Fruit fly (Drosophila melanogaster): ENCODE results near the gene Snap25.

Gene Snap25

DNA sequence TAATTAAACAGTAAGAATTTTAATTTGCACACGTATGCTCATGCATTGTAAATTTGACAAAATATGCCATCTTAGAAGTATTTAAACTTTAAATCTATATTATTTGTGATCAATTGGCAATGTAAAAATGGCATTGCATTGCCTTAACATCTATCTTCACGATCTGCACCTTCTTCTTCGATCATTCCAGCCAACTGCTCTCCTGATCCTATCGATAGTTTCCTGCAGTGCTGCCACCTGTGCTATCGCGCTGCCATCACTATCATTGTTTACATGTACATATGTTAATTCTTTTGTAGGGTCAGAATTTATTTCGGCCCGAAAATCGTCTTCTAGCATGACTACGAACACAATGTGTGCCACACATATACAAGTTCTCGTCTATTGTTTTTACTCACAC is 157.4 kb downstream of the Snap25 start:
- TF ChIP-seq Ravus (GFP tag; IDR thresholded peaks at IDR 0.05) (no peak), CG18011 (GFP tag; optimal IDR thresholded peaks at IDR 0.05) (no peak), CG33213 (GFP tag; optimal IDR thresholded peaks at IDR 0.05) (peak; percentile 89), gsb (GFP tag; IDR thresholded peaks at IDR 0.05) (no peak), kay (GFP tag; optimal IDR thresholded peaks at IDR 0.05) (no peak), CG10209 (GFP tag; optimal IDR thresholded peaks at IDR 0.05) (no peak), cato (GFP tag; optimal IDR thresholded peaks at IDR 0.05; ENCODE audit: borderline replicate concordance) (no peak), pros (GFP tag; optimal IDR thresholded peaks at IDR 0.05) (no peak), BEAF-32 (GFP tag; optimal IDR thresholded peaks at IDR 0.05) (peak; percentile 65), tll (GFP tag; optimal IDR thresholded peaks at IDR 0.05) (no peak), CG9876 (GFP tag; optimal IDR thresholded peaks at IDR 0.05) (no peak), tap (tag; optimal IDR thresholded peaks at IDR 0.05) (no peak), CG8290 (GFP tag; optimal IDR thresholded peaks at IDR 0.05) (peak; percentile 46), CG8290 (tag; optimal IDR thresholded peaks at IDR 0.05) (no peak), vnd (GFP tag; IDR thresholded peaks at IDR 0.05; ENCODE audit: partially characterized antibody) (no peak), CG7963 (GFP tag; IDR thresholded peaks at IDR 0.05; ENCODE audit: partially characterized antibody) (no peak), pzg (GFP tag; optimal IDR thresholded peaks at IDR 0.05) (peak; percentile 9), CG3726 (GFP tag; IDR thresholded peaks at IDR 0.05) (no peak), CG13894 (tag; optimal IDR thresholded peaks at IDR 0.05) (no peak), lmd (GFP tag; IDR thresholded peaks at IDR 0.05) (no peak), Stat92E (GFP tag; optimal IDR thresholded peaks at IDR 0.05) (no peak), bsh (GFP tag; optimal IDR thresholded peaks at IDR 0.05) (no peak), fd64A (GFP tag; optimal IDR thresholded peaks at IDR 0.05) (no peak), nmo (GFP tag; optimal IDR thresholded peaks at IDR 0.05) (no peak), zf30C (GFP tag; optimal IDR thresholded peaks at IDR 0.05) (no peak), CG17912 (GFP tag; optimal IDR thresholded peaks at IDR 0.05) (no peak), CG2116 (GFP tag; optimal IDR thresholded peaks at IDR 0.05) (peak; percentile 3), Kr (GFP tag; optimal IDR thresholded peaks at IDR 0.05) (no peak), CG16779 (GFP tag; IDR thresholded peaks at IDR 0.05) (no peak), Fer2 (tag; optimal IDR thresholded peaks at IDR 0.05) (no peak), CG10654 (GFP tag; optimal IDR thresholded peaks at IDR 0.05) (no peak), z (GFP tag; IDR thresholded peaks at IDR 0.05) (no peak), eve (GFP tag; optimal IDR thresholded peaks at IDR 0.05) (no peak), Sox100B (GFP tag; optimal IDR thresholded peaks at IDR 0.05) (no peak), Bdp1 (GFP tag; optimal IDR thresholded peaks at IDR 0.05) (no peak), CG13775 (GFP tag; optimal IDR thresholded peaks at IDR 0.05) (no peak), nerfin-2 (GFP tag; IDR thresholded peaks at IDR 0.05; ENCODE audit: partially characterized antibody) (no peak), gcm2 (GFP tag; optimal IDR thresholded peaks at IDR 0.05) (no peak), Asciz (GFP tag; optimal IDR thresholded peaks at IDR 0.05) (no peak), CG9817 (tag; optimal IDR thresholded peaks at IDR 0.05) (no peak), stwl (tag; optimal IDR thresholded peaks at IDR 0.05) (peak; percentile 79), CG8359 (GFP tag; optimal IDR thresholded peaks at IDR 0.05; ENCODE audit: borderline replicate concordance) (no peak), CG11504 (tag; optimal IDR thresholded peaks at IDR 0.05) (no peak), CG30431 (GFP tag; optimal IDR thresholded peaks at IDR 0.05) (no peak), CG10366 (GFP tag; IDR thresholded peaks at IDR 0.05) (no peak), dmrt11E (tag; optimal IDR thresholded peaks at IDR 0.05) (no peak), jumu (GFP tag; optimal IDR thresholded peaks at IDR 0.05) (no peak), amos (GFP tag; IDR thresholded peaks at IDR 0.05; ENCODE audit: partially characterized antibody) (peak; percentile 71; the same call in 1 of the 2 replicates), CG30020 (tag; optimal IDR thresholded peaks at IDR 0.05) (peak; percentile 93), CG15601 (tag; optimal IDR thresholded peaks at IDR 0.05) (no peak)

Measured in whole organism, embryonic.